Worm (Caenorhabditis elegans) whole organism, dauer: ENCODE results near the gene fipr-25.

Source experiments
- unc-62 ChIP-seq: sonication (generic microtip); optimal IDR thresholded peaks from 2 replicates; lab custom pipeline; 2017; ENCODE audit warnings: missing biosample characterization, missing genetic modification reagents, missing genetic modification characterization

Gene fipr-25

ce11 chrV:1957110-1957509 is at the start of gene fipr-25:
fipr-25 (plus strand) TSS chrV:1957410.
- no peak for TF ChIP-seq unc-62 (GFP tag; lab: Kevin White, UChicago)

ce11 chrV:1908542-1908941 is 48.7 kb upstream of the fipr-25 start, which contains the start of gene srp-3:
srp-3 (plus strand) TSS chrV:1908842.
- no peak for TF ChIP-seq unc-62 (GFP tag; lab: Kevin White, UChicago)

ce11 chrV:1911102-1911501 is 46.1 kb upstream of the fipr-25 start, which contains the start of gene Y32G9A.3:
Y32G9A.3 (plus strand) TSS chrV:1911402.
- TF ChIP-seq unc-62 (GFP tag; lab: Kevin White, UChicago), result no peak

- no peak for TF ChIP-seq unc-62 (GFP tag; lab: Kevin White, UChicago)
Measured at ce11 chrV:1918030-1918559, 39.1 kb upstream of the fipr-25 start, which contains the start of gene Y32G9A.2. Y32G9A.2 (plus strand) TSS chrV:1918509.

- no peak for TF ChIP-seq unc-62 (GFP tag; lab: Kevin White, UChicago)
Measured at ce11 chrV:1920105-1920504, 37.1 kb upstream of the fipr-25 start, which contains the start of gene Y32G9A.12. Y32G9A.12 (minus strand) TSS chrV:1920205.

ce11 chrV:1921321-1921720 is 35.9 kb upstream of the fipr-25 start, which contains the start of gene gst-37:
gst-37 (plus strand) TSS chrV:1921621.
- no peak for TF ChIP-seq unc-62 (GFP tag; lab: Kevin White, UChicago)

ce11 chrV:1925487-1925886 is 31.7 kb upstream of the fipr-25 start, which contains the start of gene T06A1.1:
T06A1.1 (minus strand) TSS chrV:1925587.
- TF ChIP-seq unc-62 (GFP tag; lab: Kevin White, UChicago), result no peak

ce11 chrV:1927015-1927414 is 30.2 kb upstream of the fipr-25 start, which contains the start of gene T06A1.5:
T06A1.5 (plus strand) TSS chrV:1927223.
- no peak for TF ChIP-seq unc-62 (GFP tag; lab: Kevin White, UChicago)

ce11 chrV:1928473-1928872 is 28.7 kb upstream of the fipr-25 start:
- TF ChIP-seq unc-62 (GFP tag; lab: Kevin White, UChicago), result no peak

ce11 chrV:1935494-1935893 is 21.7 kb upstream of the fipr-25 start:
- no peak for TF ChIP-seq unc-62 (GFP tag; lab: Kevin White, UChicago)

ce11 chrV:1937963-1938362 is 19.2 kb upstream of the fipr-25 start, which contains the start of gene glb-25:
glb-25 (plus strand) TSS chrV:1938263.
- no peak for TF ChIP-seq unc-62 (GFP tag; lab: Kevin White, UChicago)

ce11 chrV:1940472-1941221 is 16.6 kb upstream of the fipr-25 start:
- no peak for TF ChIP-seq unc-62 (GFP tag; lab: Kevin White, UChicago)

ce11 chrV:1943465-1943864 is 13.7 kb upstream of the fipr-25 start:
- TF ChIP-seq unc-62 (GFP tag; lab: Kevin White, UChicago), result no peak

- no peak for TF ChIP-seq unc-62 (GFP tag; lab: Kevin White, UChicago)
Measured at ce11 chrV:1945875-1946274, 11.3 kb upstream of the fipr-25 start.

ce11 chrV:1955246-1955645 is 2.0 kb upstream of the fipr-25 start:
- TF ChIP-seq unc-62 (GFP tag; lab: Kevin White, UChicago), result no peak

ce11 chrV:1961453-1961852 is 4.2 kb downstream of the fipr-25 start, which contains the start of gene Y40B10B.1:
Y40B10B.1 (minus strand) TSS chrV:1961553.
- TF ChIP-seq unc-62 (GFP tag; lab: Kevin White, UChicago), result no peak
